Worm (Caenorhabditis elegans) whole organism, L4/young adult: Measurements from ENCODE around the gene ZK380.4.
"Not testable (repeated sequence)": the region's sequence is repeated elsewhere in the genome, so short reads cannot be mapped to it uniquely, and the experiment has no call there.

Experiments
- dao-5 ChIP-seq: sonication (generic microtip); optimal IDR thresholded peaks from 2 replicates; lab custom pipeline; 2016; ENCODE audit warnings: missing genotype, missing genetic modification characterization, moderate library complexity, missing compliant biosample characterization
- him-1 ChIP-seq: sonication (generic microtip); optimal IDR thresholded peaks from 2 replicates; lab custom pipeline; 2016; ENCODE audit warnings: missing genotype, missing genetic modification reagents, missing genetic modification characterization, missing compliant biosample characterization

DNA sequence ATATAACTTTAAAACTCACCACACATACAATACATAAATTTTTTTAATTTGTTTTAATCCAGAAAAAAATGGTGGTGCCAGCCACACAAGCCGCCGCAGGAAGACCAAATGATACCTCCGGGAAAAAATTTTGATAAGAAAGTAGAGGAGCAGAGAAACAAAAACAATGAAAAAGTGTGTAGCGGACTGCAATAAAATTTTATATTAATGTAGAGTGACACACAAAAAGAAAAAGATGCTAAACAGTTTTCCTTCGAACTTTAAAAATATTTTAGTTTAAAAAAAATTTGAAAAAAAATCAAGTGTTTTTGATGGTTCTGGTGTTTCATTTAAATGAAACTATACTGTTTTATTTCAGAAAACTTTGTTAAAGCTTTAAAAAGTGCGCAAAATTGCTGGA is 38.2 kb upstream of the ZK380.4 start, which contains the start of gene C36C9.12:
- TF ChIP-seq him-1, dao-5 (tag; lab: Kevin White, UChicago): not testable (repeated sequence)
